Fruit fly (Drosophila melanogaster): ENCODE measurements around the gene CG42460.

CG42460 gene

dm6 chr2L:3348146-3348747, 40.0 kb downstream of the CG42460 start (continued):
- TF ChIP-seq CG18764 (GFP tag; optimal IDR thresholded peaks at IDR 0.05) (peak; percentile 53), ci (GFP tag; IDR thresholded peaks at IDR 0.05) (peak; percentile 97), pho (GFP tag; optimal IDR thresholded peaks at IDR 0.05) (no peak), CG13287 (GFP tag; IDR thresholded peaks at IDR 0.05; ENCODE audit: partially characterized antibody) (no peak), gcm2 (GFP tag; optimal IDR thresholded peaks at IDR 0.05) (peak; percentile 19), Doc3 (GFP tag; IDR thresholded peaks at IDR 0.05; ENCODE audit: partially characterized antibody) (no peak), nerfin-1 (tag; optimal IDR thresholded peaks at IDR 0.05) (peak; percentile 78), unpg (GFP tag; optimal IDR thresholded peaks at IDR 0.05) (peak; percentile 87), CG15601 (tag; optimal IDR thresholded peaks at IDR 0.05) (peak; percentile 67), Dbx (GFP tag; IDR thresholded peaks at IDR 0.05) (no peak), Dfd (GFP tag; optimal IDR thresholded peaks at IDR 0.05) (no peak), br (optimal IDR thresholded peaks at IDR 0.05) (no peak), abd-A (tag; optimal IDR thresholded peaks at IDR 0.05) (no peak), gt (GFP tag; IDR thresholded peaks at IDR 0.05) (peak; percentile 85), CG9437 (GFP tag; optimal IDR thresholded peaks at IDR 0.05) (peak; percentile 54), CG14014 (GFP tag; IDR thresholded peaks at IDR 0.05) (peak; percentile 73; the same call in 1 of the 2 replicates), ssp (GFP tag; IDR thresholded peaks at IDR 0.05) (peak; percentile 70), Atf-2 (GFP tag; optimal IDR thresholded peaks at IDR 0.05) (peak; percentile 63), peb (GFP tag; IDR thresholded peaks at IDR 0.05) (peak; percentile 89), CG12236 (GFP tag; optimal IDR thresholded peaks at IDR 0.05) (peak; percentile 42), CG17612 (GFP tag; IDR thresholded peaks at IDR 0.05) (no peak), crol (GFP tag; IDR thresholded peaks at IDR 0.05) (peak; percentile 87), CG7928 (GFP tag; optimal IDR thresholded peaks at IDR 0.05) (no peak), Asciz (GFP tag; optimal IDR thresholded peaks at IDR 0.05) (peak; percentile 92), Dll (GFP tag; IDR thresholded peaks at IDR 0.05; ENCODE audit: partially characterized antibody) (0 out of 4 replicates have a peak, but pooled peaks have one; percentile 27), nau (GFP tag; optimal IDR thresholded peaks at IDR 0.05) (peak; percentile 83), CG7271 (tag; optimal IDR thresholded peaks at IDR 0.05) (peak; percentile 2), dmrt11E (tag; optimal IDR thresholded peaks at IDR 0.05) (peak; percentile 56), CG3726 (GFP tag; IDR thresholded peaks at IDR 0.05) (peak; percentile 91), CG32532 (GFP tag; IDR thresholded peaks at IDR 0.05) (peak; percentile 40), sim (GFP tag; IDR thresholded peaks at IDR 0.05) (peak; percentile 67), CG1832 (GFP tag; optimal IDR thresholded peaks at IDR 0.05) (peak; percentile 25), CG10565 (GFP tag; optimal IDR thresholded peaks at IDR 0.05) (no peak), CG12155 (GFP tag; optimal IDR thresholded peaks at IDR 0.05) (no peak), emc (GFP tag; optimal IDR thresholded peaks at IDR 0.05) (no peak), CG9609 (GFP tag; optimal IDR thresholded peaks at IDR 0.05) (peak; percentile 29), Six4 (GFP tag; optimal IDR thresholded peaks at IDR 0.05) (peak; percentile 69), so (GFP tag; IDR thresholded peaks at IDR 0.05) (peak; percentile 49; the same call in 1 of the 3 replicates), tna (GFP tag; IDR thresholded peaks at IDR 0.05; ENCODE audit: partially characterized antibody) (no peak), zfh1 (GFP tag; IDR thresholded peaks at IDR 0.05) (peak; percentile 92), trh (GFP tag; optimal IDR thresholded peaks at IDR 0.05) (no peak), luna (GFP tag; optimal IDR thresholded peaks at IDR 0.05) (no peak), CG7839 (tag; optimal IDR thresholded peaks at IDR 0.05) (peak; percentile 81), grn (GFP tag; optimal IDR thresholded peaks at IDR 0.05) (no peak), tgo (GFP tag; IDR thresholded peaks at IDR 0.05) (peak; percentile 84), row (GFP tag; IDR thresholded peaks at IDR 0.05) (peak; percentile 84), wdn (GFP tag; IDR thresholded peaks at IDR 0.05) (peak; percentile 47; the same call in 1 of the 2 replicates), CG9215 (GFP tag; IDR thresholded peaks at IDR 0.05) (peak; percentile 29; the same call in 1 of the 2 replicates), ro (GFP tag; IDR thresholded peaks at IDR 0.05) (peak; percentile 65; the same call in 1 of the 2 replicates), toy (GFP tag; IDR thresholded peaks at IDR 0.05) (no peak), CG34376 (GFP tag; optimal IDR thresholded peaks at IDR 0.05) (no peak)
